Worm (Caenorhabditis elegans) whole organism, L1 larva: Measurements from ENCODE around the gene btb-2.

ENCODE experiments used
- aha-1 ChIP-seq: fragments of 150-350 bp; optimal IDR thresholded peaks from 2 replicates; lab custom pipeline; 2014; ENCODE audit warnings: missing biosample characterization, missing genetic modification characterization
- alr-1 ChIP-seq: fragments of 200-800 bp; sonication (Bioruptor generic); optimal IDR thresholded peaks from 2 replicates; lab custom pipeline; 2018; ENCODE audit warnings: borderline replicate concordance, mild to moderate bottlenecking, missing genetic modification characterization, missing compliant biosample characterization
- aly-2 ChIP-seq: fragments of 150-350 bp; optimal IDR thresholded peaks from 2 replicates; lab custom pipeline; 2014; ENCODE audit warnings: missing biosample characterization, missing genetic modification characterization
- ama-1 ChIP-seq: fragments of 150-350 bp; optimal IDR thresholded peaks from 2 replicates; lab custom pipeline; 2014
- blmp-1 ChIP-seq: fragments of 150-350 bp; optimal IDR thresholded peaks from 2 replicates; lab custom pipeline; 2014; ENCODE audit warnings: missing biosample characterization, missing genetic modification characterization
- ceh-8 ChIP-seq: fragments of 200-800 bp; sonication (Bioruptor generic); optimal IDR thresholded peaks from 2 replicates; lab custom pipeline; 2018; ENCODE audit warnings: mild to moderate bottlenecking, missing genetic modification characterization, moderate library complexity, missing compliant biosample characterization
- ceh-90 ChIP-seq: sonication (generic microtip); optimal IDR thresholded peaks from 2 replicates; lab custom pipeline; 2016; ENCODE audit warnings: missing genetic modification characterization, missing compliant biosample characterization
- ces-1 ChIP-seq: fragments of 150-350 bp; optimal IDR thresholded peaks from 2 replicates; lab custom pipeline; 2014; ENCODE audit warnings: missing biosample characterization, missing genetic modification reagents, missing genetic modification characterization
- dpl-1 ChIP-seq, 3 experiments: fragments of 150-350 bp in 2 of 3; sonication (generic microtip) in 1 of 3; optimal IDR thresholded peaks; 2 replicates each; lab custom pipeline; 2014 to 2017; ENCODE audit warnings: missing biosample characterization in 3 of 3, missing genetic modification characterization in 3 of 3, missing genetic modification reagents in 3 of 3
- dsc-1 ChIP-seq: sonication (generic microtip); optimal IDR thresholded peaks from 2 replicates; lab custom pipeline; 2016; ENCODE audit warnings: mild to moderate bottlenecking, missing genetic modification characterization, missing compliant biosample characterization
- efl-3 ChIP-seq: fragments of 200-800 bp; sonication (Bioruptor generic); optimal IDR thresholded peaks from 2 replicates; lab custom pipeline; 2018; ENCODE audit warnings: mild to moderate bottlenecking, missing genetic modification characterization, missing compliant biosample characterization
- egl-27 ChIP-seq, 2 experiments: fragments of 150-350 bp in 1 of 2; sonication (generic microtip); optimal IDR thresholded peaks; 3 replicates each; lab custom pipeline; 2017 to 2018; ENCODE audit warnings: missing biosample characterization in 2 of 2, missing genetic modification characterization in 2 of 2, missing genetic modification reagents in 2 of 2
- elt-2 ChIP-seq: sonication (generic microtip); optimal IDR thresholded peaks from 2 replicates; lab custom pipeline; 2016; ENCODE audit warnings: missing genetic modification characterization, mild to moderate bottlenecking, inconsistent platforms, missing compliant biosample characterization, missing genetic modification reagents
- ets-5 ChIP-seq: fragments of 200-800 bp; sonication (Bioruptor generic); IDR thresholded peaks from 2 replicates; pipeline ENCODE4 v1.3.6; 2022; ENCODE audit warnings: missing genetic modification characterization, missing compliant biosample characterization
- fkh-4 ChIP-seq: sonication (generic microtip); optimal IDR thresholded peaks from 2 replicates; lab custom pipeline; 2016; ENCODE audit warnings: missing compliant biosample characterization, missing genetic modification characterization, borderline replicate concordance
- grh-1 ChIP-seq: fragments of 200-800 bp; sonication (Bioruptor generic); IDR thresholded peaks from 2 replicates; pipeline ENCODE4 v1.3.6; 2022; ENCODE audit warnings: missing genetic modification reagents, missing genetic modification characterization, missing compliant biosample characterization
- hlh-17 ChIP-seq: fragments of 200-800 bp; sonication (Bioruptor generic); optimal IDR thresholded peaks from 2 replicates; lab custom pipeline; 2018; ENCODE audit warnings: missing genetic modification characterization, mild to moderate bottlenecking, missing compliant biosample characterization, moderate library complexity, borderline replicate concordance
- hlh-4 ChIP-seq: sonication (generic microtip); optimal IDR thresholded peaks from 2 replicates; lab custom pipeline; 2016; ENCODE audit warnings: mild to moderate bottlenecking, missing genetic modification characterization, missing compliant biosample characterization
- isw-1 ChIP-seq: fragments of 200-800 bp; sonication (Bioruptor generic); IDR thresholded peaks from 2 replicates; pipeline ENCODE4 v1.3.6; 2022; ENCODE audit warnings: missing genetic modification characterization, missing compliant biosample characterization
- lin-13 ChIP-seq: fragments of 150-350 bp; optimal IDR thresholded peaks from 2 replicates; lab custom pipeline; 2014; ENCODE audit warnings: missing biosample characterization, missing genetic modification reagents, missing genetic modification characterization
- lin-15B ChIP-seq: fragments of 150-350 bp; sonication (generic microtip); optimal IDR thresholded peaks from 3 replicates; lab custom pipeline; 2014; ENCODE audit warnings: missing biosample characterization, missing genetic modification characterization
- lin-35 ChIP-seq, 2 experiments: fragments of 150-350 bp; optimal IDR thresholded peaks; 2 replicates each; lab custom pipeline; 2014; ENCODE audit warnings: missing biosample characterization in 2 of 2, missing genetic modification characterization in 2 of 2, missing genetic modification reagents in 2 of 2
- lin-39 ChIP-seq: fragments of 150-350 bp; optimal IDR thresholded peaks from 2 replicates; lab custom pipeline; 2014; ENCODE audit warnings: missing biosample characterization, missing genetic modification reagents, missing genetic modification characterization
- lir-3 ChIP-seq: sonication (generic microtip); optimal IDR thresholded peaks from 2 replicates; lab custom pipeline; 2016; ENCODE audit warnings: mild to moderate bottlenecking, missing genetic modification characterization, moderate library complexity, missing compliant biosample characterization; ENCODE audit not compliant: poor library complexity
- mab-9 ChIP-seq: fragments of 200-800 bp; sonication (Bioruptor generic); IDR thresholded peaks from 2 replicates; pipeline ENCODE4 v1.3.6; 2022; ENCODE audit warnings: missing genetic modification reagents, missing genetic modification characterization, missing compliant biosample characterization
- mdl-1 ChIP-seq, 2 experiments: fragments of 150-350 bp; optimal IDR thresholded peaks; 2 replicates each; lab custom pipeline; 2014 to 2017; ENCODE audit warnings: missing biosample characterization in 2 of 2, missing genetic modification characterization in 2 of 2, inconsistent platforms in 1 of 2
- mep-1 ChIP-seq: fragments of 150-350 bp; optimal IDR thresholded peaks from 2 replicates; lab custom pipeline; 2014; ENCODE audit warnings: missing biosample characterization, missing genetic modification characterization
- nhr-11 ChIP-seq: fragments of 150-350 bp; optimal IDR thresholded peaks from 2 replicates; lab custom pipeline; 2014; ENCODE audit warnings: missing biosample characterization, missing genetic modification characterization
- nhr-20 ChIP-seq: sonication (generic microtip); optimal IDR thresholded peaks from 2 replicates; lab custom pipeline; 2016; ENCODE audit warnings: mild to moderate bottlenecking, missing genetic modification characterization, missing compliant biosample characterization
- nhr-237 ChIP-seq: fragments of 150-350 bp; optimal IDR thresholded peaks from 2 replicates; lab custom pipeline; 2014; ENCODE audit warnings: missing biosample characterization, missing genetic modification characterization
- nhr-28 ChIP-seq: fragments of 150-350 bp; optimal IDR thresholded peaks from 2 replicates; lab custom pipeline; 2014; ENCODE audit warnings: missing biosample characterization, missing genetic modification characterization
- nhr-47 ChIP-seq: sonication (generic microtip); optimal IDR thresholded peaks from 2 replicates; lab custom pipeline; 2016; ENCODE audit warnings: mild to moderate bottlenecking, missing genetic modification characterization, moderate library complexity, missing compliant biosample characterization
- nhr-84 ChIP-seq: sonication (generic microtip); optimal IDR thresholded peaks from 2 replicates; lab custom pipeline; 2017; ENCODE audit warnings: missing biosample characterization, missing genetic modification characterization
- nhr-85 ChIP-seq: sonication (generic microtip); peaks from one replicate; lab custom pipeline; 2016; ENCODE audit warnings: missing genetic modification characterization, inconsistent platforms, missing compliant biosample characterization
- nhr-90 ChIP-seq: sonication (generic microtip); optimal IDR thresholded peaks from 2 replicates; lab custom pipeline; 2016; ENCODE audit warnings: mild to moderate bottlenecking, missing genetic modification characterization, missing compliant biosample characterization; ENCODE audit not compliant: poor library complexity
- pag-3 ChIP-seq: sonication (generic microtip); optimal IDR thresholded peaks from 2 replicates; lab custom pipeline; 2017; ENCODE audit warnings: missing genetic modification characterization, mild to moderate bottlenecking, missing compliant biosample characterization, antibody characterized with exemption, borderline replicate concordance; ENCODE audit not compliant: insufficient read depth
- pqm-1 ChIP-seq: sonication (generic microtip); optimal IDR thresholded peaks from 3 replicates; lab custom pipeline; 2017; ENCODE audit warnings: missing biosample characterization, missing genetic modification characterization
- skn-1 ChIP-seq: fragments of 150-350 bp; optimal IDR thresholded peaks from 2 replicates; lab custom pipeline; 2014; ENCODE audit warnings: missing biosample characterization, missing genetic modification characterization
- snpc-4 ChIP-seq: fragments of 150-350 bp; optimal IDR thresholded peaks from 2 replicates; lab custom pipeline; 2014; ENCODE audit warnings: missing biosample characterization, missing genetic modification characterization
- snu-23 ChIP-seq: sonication (generic microtip); optimal IDR thresholded peaks from 2 replicates; lab custom pipeline; 2016; ENCODE audit warnings: missing genetic modification characterization, missing compliant biosample characterization
- sptf-1 ChIP-seq: fragments of 150-350 bp; optimal IDR thresholded peaks from 2 replicates; lab custom pipeline; 2014; ENCODE audit warnings: missing biosample characterization, missing genetic modification characterization
- sup-37 ChIP-seq: fragments of 200-800 bp; sonication (Bioruptor generic); optimal IDR thresholded peaks from 2 replicates; lab custom pipeline; 2018; ENCODE audit warnings: mild to moderate bottlenecking, missing genetic modification characterization, missing compliant biosample characterization
- swsn-7 ChIP-seq: sonication (generic microtip); optimal IDR thresholded peaks from 2 replicates; lab custom pipeline; 2016; ENCODE audit warnings: missing genetic modification characterization, missing compliant biosample characterization
- unc-130 ChIP-seq: fragments of 150-350 bp; optimal IDR thresholded peaks from 2 replicates; lab custom pipeline; 2017; ENCODE audit warnings: missing biosample characterization, missing genetic modification characterization, inconsistent platforms
- unc-30 ChIP-seq: sonication (generic microtip); optimal IDR thresholded peaks from 2 replicates; lab custom pipeline; 2017; ENCODE audit warnings: missing biosample characterization, missing genetic modification characterization
- unc-62 ChIP-seq: fragments of 150-350 bp; optimal IDR thresholded peaks from 2 replicates; lab custom pipeline; 2014; ENCODE audit warnings: missing biosample characterization, missing genetic modification reagents, missing genetic modification characterization
- unc-86 ChIP-seq: sonication (generic microtip); optimal IDR thresholded peaks from 2 replicates; lab custom pipeline; 2016; ENCODE audit warnings: missing genetic modification characterization, missing compliant biosample characterization
- zag-1 ChIP-seq: fragments of 150-350 bp; optimal IDR thresholded peaks from 2 replicates; lab custom pipeline; 2014; ENCODE audit warnings: missing biosample characterization, missing genetic modification characterization
- zip-4 ChIP-seq: fragments of 200-800 bp; sonication (Bioruptor generic); optimal IDR thresholded peaks from 2 replicates; lab custom pipeline; 2018; ENCODE audit warnings: mild to moderate bottlenecking, missing genetic modification characterization, moderate library complexity, missing compliant biosample characterization
- ztf-11 ChIP-seq, 2 experiments: sonication (generic microtip); optimal IDR thresholded peaks; 2 replicates each; lab custom pipeline; 2016 to 2017; ENCODE audit warnings: missing genetic modification characterization in 2 of 2, missing biosample characterization in 1 of 2, missing compliant biosample characterization in 1 of 2

Gene btb-2

DNA sequence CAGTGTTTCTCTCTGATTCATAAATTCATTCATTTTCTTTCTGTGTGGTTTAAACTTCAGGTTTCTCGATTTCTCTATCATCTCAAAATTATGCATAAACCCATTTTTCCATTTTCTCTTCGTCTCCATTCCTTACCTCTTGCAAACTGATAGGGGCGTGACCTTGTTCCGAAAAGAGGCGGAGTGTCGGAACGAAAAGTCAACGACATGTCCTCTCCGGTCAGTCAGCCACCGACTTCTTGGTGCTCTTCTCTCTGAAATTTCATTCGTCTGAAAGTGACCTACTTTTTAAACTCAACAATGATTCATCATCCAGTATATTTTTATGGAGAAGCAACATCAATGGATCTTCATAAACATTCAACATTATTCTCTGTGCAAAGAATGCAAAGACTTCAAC, 20.9 kb upstream of the btb-2 start, which contains the start of gene F58F12.12:
Gene F58F12.12, plus strand, starts transcription at position 301 of the 400 bp plus-strand sequence.
- TF ChIP-seq mep-1 (tag; lab: Kevin White, UChicago) (no peak), blmp-1 (peak; percentile 5), lin-15B (no peak)
- TF ChIP-seq, all 84 proteins: peak for 1

- TF ChIP-seq nhr-84 (no peak), isw-1 (peak; percentile 70), unc-86 (peak; percentile 3), lir-3 (tag; lab: Kevin White, UChicago) (peak; percentile 87), zag-1 (tag; lab: Kevin White, UChicago) (no peak), mdl-1 (tag; optimal IDR thresholded peaks at IDR 0.05; lab: Kevin White, UChicago) (peak in 1 of 2 experiments; percentile 27), fkh-4 (no peak), ceh-8 (no peak), sptf-1 (tag; lab: Kevin White, UChicago) (no peak), alr-1 (tag; lab: Kevin White, UChicago) (no peak), aha-1 (tag; lab: Kevin White, UChicago) (no peak), ets-5 (no peak), nhr-47 (peak; percentile 72), nhr-28 (tag; lab: Kevin White, UChicago) (no peak), aly-2 (no peak), ama-1 (lab: Kevin White, UChicago) (no peak), sup-37 (GFP tag; lab: Kevin White, UChicago) (no peak), lin-35 (GFP tag; optimal IDR thresholded peaks at IDR 0.05; lab: Kevin White, UChicago) (peak; percentile 68 to 74), ces-1 (GFP tag; lab: Kevin White, UChicago) (no peak), snpc-4 (peak; percentile 64), lin-15B (peak; percentile 87), efl-3 (no peak), grh-1 (GFP tag; lab: Robert Waterston, UW) (no peak), zip-4 (GFP tag; lab: Kevin White, UChicago) (no peak), ztf-11 (tag; optimal IDR thresholded peaks at IDR 0.05; lab: Kevin White, UChicago) (peak in 1 of 2 experiments; percentile 51), lin-39 (tag; lab: Kevin White, UChicago) (no peak), swsn-7 (tag; lab: Kevin White, UChicago) (peak; percentile 44), ceh-90 (tag; lab: Kevin White, UChicago) (peak; percentile 83), hlh-17 (GFP tag; lab: Kevin White, UChicago) (no peak), elt-2 (tag; lab: Kevin White, UChicago) (no peak), nhr-85 (tag; lab: Kevin White, UChicago) (peak; percentile 87), blmp-1 (peak; percentile 75), skn-1 (tag; lab: Kevin White, UChicago) (no peak), nhr-11 (tag; lab: Kevin White, UChicago) (no peak), mab-9 (GFP tag; lab: Robert Waterston, UW) (no peak), pqm-1 (tag; lab: Kevin White, UChicago) (no peak), pag-3 (tag; lab: Kevin White, UChicago) (no peak), dpl-1 (GFP tag; optimal IDR thresholded peaks at IDR 0.05; lab: Kevin White, UChicago) (peak; percentile 50 to 76 (median 62)), dsc-1 (tag; lab: Kevin White, UChicago) (peak; percentile 35), unc-62 (GFP tag; lab: Kevin White, UChicago) (no peak), nhr-237 (tag; lab: Kevin White, UChicago) (no peak), nhr-90 (tag; lab: Kevin White, UChicago) (peak; percentile 51), unc-30 (tag; lab: Kevin White, UChicago) (no peak), unc-130 (tag; lab: Kevin White, UChicago) (peak; percentile 55), snu-23 (GFP tag; lab: Kevin White, UChicago) (peak; percentile 66), hlh-4 (tag; lab: Kevin White, UChicago) (no peak), nhr-20 (tag; lab: Kevin White, UChicago) (peak; percentile 62), egl-27 (tag; optimal IDR thresholded peaks at IDR 0.05; lab: Kevin White, UChicago) (no peak), lin-13 (GFP tag; lab: Kevin White, UChicago) (peak; percentile 50)
Measured at ce11 chrII:6383183-6383695, 18.5 kb upstream of the btb-2 start, which contains the start of gene F58F12.1. TSS of gene F58F12.1 (plus strand) at chrII:6383645.
